Fruit fly (Drosophila melanogaster): ENCODE data around the gene TM9SF2.

The TM9SF2 gene

dm6 chr2L:20764663-20765062 is 30.6 kb upstream of the TM9SF2 start:
- TF ChIP-seq ci (GFP tag; IDR thresholded peaks at IDR 0.05) (0 out of 3 replicates have a peak, but pooled peaks have one; percentile 10), Hr39 (optimal IDR thresholded peaks at IDR 0.05) (peak; percentile 88), ken (GFP tag; IDR thresholded peaks at IDR 0.05) (0 out of 3 replicates have a peak, but pooled peaks have one; percentile 6), prd (optimal IDR thresholded peaks at IDR 0.05) (no peak), prd (GFP tag; IDR thresholded peaks at IDR 0.05) (0 out of 3 replicates have a peak, but pooled peaks have one; percentile 22), Camta (GFP tag; optimal IDR thresholded peaks at IDR 0.05) (no peak), sisA (GFP tag; IDR thresholded peaks at IDR 0.05) (no peak), kni (GFP tag; optimal IDR thresholded peaks at IDR 0.05) (no peak), zfh1 (GFP tag; IDR thresholded peaks at IDR 0.05) (peak; percentile 8; the same call in 1 of the 3 replicates), Bgb (GFP tag; IDR thresholded peaks at IDR 0.05; ENCODE audit: partially characterized antibody) (0 out of 2 replicates have a peak, but pooled peaks have one; percentile 14), CG3726 (GFP tag; IDR thresholded peaks at IDR 0.05) (0 out of 3 replicates have a peak, but pooled peaks have one; percentile 55)

dm6 chr2L:20761951-20762538 is 27.9 kb upstream of the TM9SF2 start:
- TF ChIP-seq CG10462 (GFP tag; optimal IDR thresholded peaks at IDR 0.05) (no peak), E2f2 (GFP tag; IDR thresholded peaks at IDR 0.05) (peak; percentile 19; the same call in 1 of the 2 replicates), CG1603 (tag; optimal IDR thresholded peaks at IDR 0.05) (peak; percentile 8), Ets97D (GFP tag; optimal IDR thresholded peaks at IDR 0.05) (no peak), CG17829 (tag; optimal IDR thresholded peaks at IDR 0.05) (peak; percentile 40), CG2712 (tag; optimal IDR thresholded peaks at IDR 0.05) (peak; percentile 65), CG11247 (GFP tag; IDR thresholded peaks at IDR 0.05) (peak; percentile 7; the same call in 1 of the 2 replicates), CG18599 (GFP tag; optimal IDR thresholded peaks at IDR 0.05) (peak; percentile 43), fd64A (GFP tag; optimal IDR thresholded peaks at IDR 0.05) (no peak), Oli (tag; optimal IDR thresholded peaks at IDR 0.05) (peak; percentile 50), bcd (GFP tag; optimal IDR thresholded peaks at IDR 0.05) (peak; percentile 36), CG16863 (GFP tag; optimal IDR thresholded peaks at IDR 0.05) (no peak), fd96Cb (tag; optimal IDR thresholded peaks at IDR 0.05) (peak; percentile 44), trem (tag; optimal IDR thresholded peaks at IDR 0.05) (peak; percentile 44), D19B (GFP tag; optimal IDR thresholded peaks at IDR 0.05) (peak; percentile 1), CG17361 (GFP tag; IDR thresholded peaks at IDR 0.05) (peak; percentile 56; the same call in 2 of the 3 replicates), CG33213 (GFP tag; optimal IDR thresholded peaks at IDR 0.05) (no peak), CG2199 (GFP tag; IDR thresholded peaks at IDR 0.05) (no peak), Opbp (GFP tag; IDR thresholded peaks at IDR 0.05; ENCODE audit: partially characterized antibody) (no peak), hb (GFP tag; IDR thresholded peaks at IDR 0.05; ENCODE audit: partially characterized antibody) (no peak), CG4820 (GFP tag; optimal IDR thresholded peaks at IDR 0.05) (peak; percentile 27), CoRest (tag; optimal IDR thresholded peaks at IDR 0.05) (peak; percentile 34), eve (GFP tag; optimal IDR thresholded peaks at IDR 0.05) (no peak), CG7839 (tag; optimal IDR thresholded peaks at IDR 0.05) (peak; percentile 64), Sry-β (GFP tag; optimal IDR thresholded peaks at IDR 0.05) (no peak), CG12391 (tag; optimal IDR thresholded peaks at IDR 0.05) (peak; percentile 62), slbo (GFP tag; IDR thresholded peaks at IDR 0.05) (peak; percentile 53), gfzf (GFP tag; optimal IDR thresholded peaks at IDR 0.05) (no peak), CG4424 (GFP tag; optimal IDR thresholded peaks at IDR 0.05) (peak; percentile 44), wek (GFP tag; optimal IDR thresholded peaks at IDR 0.05) (no peak), CG34224 (GFP tag; IDR thresholded peaks at IDR 0.05; ENCODE audit: partially characterized antibody) (no peak), CG17359 (tag; optimal IDR thresholded peaks at IDR 0.05) (peak; percentile 59), Hand (GFP tag; optimal IDR thresholded peaks at IDR 0.05) (no peak), pho (GFP tag; optimal IDR thresholded peaks at IDR 0.05) (no peak), cato (GFP tag; optimal IDR thresholded peaks at IDR 0.05; ENCODE audit: borderline replicate concordance) (no peak), wor (GFP tag; IDR thresholded peaks at IDR 0.05) (no peak), Dek (tag; optimal IDR thresholded peaks at IDR 0.05) (peak; percentile 37), Awh (GFP tag; IDR thresholded peaks at IDR 0.05) (no peak)
